Worm (Caenorhabditis elegans) whole organism, midembryonic: ENCODE data around the gene C50C3.1.

Source experiments
- flt-1 ChIP-seq: fragments of 200-800 bp; sonication (Bioruptor generic); IDR thresholded peaks from 2 replicates; pipeline ENCODE4 v1.3.6; 2022; ENCODE audit warnings: missing genetic modification characterization, missing compliant biosample characterization
- med-1 ChIP-seq: sonication (generic microtip); optimal IDR thresholded peaks from 2 replicates; lab custom pipeline; 2017; ENCODE audit warnings: missing genetic modification characterization, mild to moderate bottlenecking, missing compliant biosample characterization, antibody characterized with exemption, missing genetic modification reagents; ENCODE audit not compliant: insufficient read depth
- ref-1 ChIP-seq: fragments of 200-800 bp; sonication (Bioruptor generic); conservative IDR thresholded peaks from 2 replicates; pipeline ENCODE4 v1.3.6; 2022; ENCODE audit warnings: missing genetic modification reagents, missing genetic modification characterization, missing compliant biosample characterization
- tab-1 ChIP-seq: fragments of 200-800 bp; sonication (Bioruptor generic); IDR thresholded peaks from 2 replicates; pipeline ENCODE4 v1.3.6; 2022; ENCODE audit warnings: missing genetic modification characterization, missing compliant biosample characterization
- ztf-29 ChIP-seq: fragments of 200-800 bp; sonication (Bioruptor generic); IDR thresholded peaks from 2 replicates; pipeline ENCODE4 v1.3.6; 2022; ENCODE audit warnings: missing genetic modification reagents, missing genetic modification characterization, missing compliant biosample characterization

- TF ChIP-seq ref-1 (GFP tag; lab: Robert Waterston, UW) (no peak), ztf-29 (GFP tag; lab: Robert Waterston, UW) (no peak), tab-1 (GFP tag; lab: Robert Waterston, UW) (no peak), flt-1 (no peak), med-1 (GFP tag; lab: Kevin White, UChicago) (no peak)
These were observed 45.8 kb upstream of the C50C3.1 start for ce11 chrIII:8145971-8146370.
